Worm (Caenorhabditis elegans) whole organism, young adult: ENCODE data around the gene tag-280.
A peak's percentile ranks its signal among the peaks of the same experiment; 100 is the strongest.

Source experiments
- B0019.2 ChIP-seq: fragments of 200-800 bp; sonication (Bioruptor generic); conservative IDR thresholded peaks from 2 replicates; pipeline ENCODE4 v1.3.6; 2022; ENCODE audit warnings: missing genetic modification reagents, missing genetic modification characterization, missing compliant biosample characterization
- B0261.1 ChIP-seq: sonication (generic microtip); optimal IDR thresholded peaks from 2 replicates; lab custom pipeline; 2016; ENCODE audit warnings: mild to moderate bottlenecking, missing genetic modification characterization, moderate library complexity, missing compliant biosample characterization
- F22D6.2 ChIP-seq: sonication (generic microtip); optimal IDR thresholded peaks from 2 replicates; lab custom pipeline; 2016; ENCODE audit warnings: mild to moderate bottlenecking, missing genetic modification characterization, missing compliant biosample characterization
- F23B12.7 ChIP-seq: sonication (generic microtip); optimal IDR thresholded peaks from 2 replicates; lab custom pipeline; 2017; ENCODE audit warnings: missing genetic modification characterization, mild to moderate bottlenecking, missing compliant biosample characterization, antibody characterized with exemption, moderate library complexity; ENCODE audit not compliant: insufficient read depth
- F33H1.4 ChIP-seq: fragments of 200-800 bp; sonication (Bioruptor generic); IDR thresholded peaks from 2 replicates; pipeline ENCODE4 v1.3.6; 2022; ENCODE audit warnings: missing genetic modification reagents, missing genetic modification characterization, missing compliant biosample characterization
- F57A8.1 ChIP-seq: fragments of 200-800 bp; sonication (Bioruptor generic); optimal IDR thresholded peaks from 2 replicates; lab custom pipeline; 2018; ENCODE audit warnings: mild to moderate bottlenecking, missing genetic modification characterization, moderate library complexity, missing compliant biosample characterization
- Y67H2A.10 ChIP-seq: fragments of 200-800 bp; sonication (Bioruptor generic); conservative IDR thresholded peaks from 2 replicates; pipeline ENCODE4 v1.3.6; 2022; ENCODE audit warnings: missing genetic modification reagents, missing genetic modification characterization, missing compliant biosample characterization
- ama-1 ChIP-seq, 3 experiments: fragments of 150-350 bp in 1 of 3; sonication (generic microtip) in 2 of 3; optimal IDR thresholded peaks; 2 replicates each; lab custom pipeline; 2014 to 2018; ENCODE audit warnings: missing biosample characterization in 2 of 3, missing genetic modification characterization in 2 of 3, missing genetic modification reagents in 2 of 3
- aptf-2 ChIP-seq: fragments of 200-800 bp; sonication (Bioruptor generic); conservative IDR thresholded peaks from 2 replicates; pipeline ENCODE4 v1.3.6; 2022; ENCODE audit warnings: missing genetic modification reagents, missing genetic modification characterization, missing compliant biosample characterization
- atf-7 ChIP-seq: sonication (generic microtip); optimal IDR thresholded peaks from 2 replicates; lab custom pipeline; 2017; ENCODE audit warnings: mild to moderate bottlenecking, missing genetic modification characterization, missing compliant biosample characterization
- attf-3 ChIP-seq: fragments of 200-800 bp; sonication (Bioruptor generic); conservative IDR thresholded peaks from 2 replicates; pipeline ENCODE4 v1.3.6; 2022; ENCODE audit warnings: missing genetic modification reagents, missing genetic modification characterization, missing compliant biosample characterization
- attf-6 ChIP-seq: fragments of 200-800 bp; sonication (Bioruptor generic); IDR thresholded peaks from 2 replicates; pipeline ENCODE4 v1.3.6; 2022; ENCODE audit warnings: missing genetic modification reagents, missing genetic modification characterization, missing compliant biosample characterization
- bed-2 ChIP-seq: fragments of 200-800 bp; sonication (Bioruptor generic); IDR thresholded peaks from 2 replicates; pipeline ENCODE4 v1.3.6; 2022; ENCODE audit warnings: missing genetic modification reagents, missing genetic modification characterization, missing compliant biosample characterization
- cebp-1 ChIP-seq, 2 experiments: fragments of 200-800 bp in 1 of 2; sonication (Bioruptor generic) in 1 of 2; sonication (generic microtip) in 1 of 2; IDR thresholded peaks in 1 of 2; optimal IDR thresholded peaks in 1 of 2; 2 replicates each; pipeline versions ENCODE4 v1.3.6 to Lab custom; 2017 to 2022; ENCODE audit warnings: missing compliant biosample characterization in 2 of 2, missing genetic modification characterization in 2 of 2, mild to moderate bottlenecking in 1 of 2, missing genetic modification reagents in 1 of 2, moderate library complexity in 1 of 2
- ceh-79 ChIP-seq: sonication (generic microtip); optimal IDR thresholded peaks from 2 replicates; lab custom pipeline; 2017; ENCODE audit warnings: mild to moderate bottlenecking, missing genetic modification characterization, missing compliant biosample characterization
- chd-7 ChIP-seq: sonication (generic microtip); optimal IDR thresholded peaks from 2 replicates; lab custom pipeline; 2016; ENCODE audit warnings: mild to moderate bottlenecking, missing genetic modification characterization, moderate library complexity, missing compliant biosample characterization
- die-1 ChIP-seq: sonication (generic microtip); optimal IDR thresholded peaks from 2 replicates; lab custom pipeline; 2016; ENCODE audit warnings: missing genotype, mild to moderate bottlenecking, missing genetic modification characterization, missing compliant biosample characterization
- dox-1 ChIP-seq: fragments of 200-800 bp; sonication (Bioruptor generic); IDR thresholded peaks from 2 replicates; pipeline ENCODE4 v1.3.6; 2022; ENCODE audit warnings: missing genetic modification reagents, missing genetic modification characterization, missing compliant biosample characterization
- egl-44 ChIP-seq: fragments of 200-800 bp; sonication (Bioruptor generic); IDR thresholded peaks from 2 replicates; pipeline ENCODE4 v1.3.6; 2022; ENCODE audit warnings: missing genetic modification reagents, missing genetic modification characterization, missing compliant biosample characterization
- egrh-3 ChIP-seq: fragments of 200-800 bp; sonication (Bioruptor generic); IDR thresholded peaks from 2 replicates; pipeline ENCODE4 v1.3.6; 2022; ENCODE audit warnings: missing genetic modification reagents, missing genetic modification characterization, missing compliant biosample characterization
- ekl-4 ChIP-seq: fragments of 200-800 bp; sonication (Bioruptor generic); IDR thresholded peaks from 2 replicates; pipeline ENCODE4 v1.3.6; 2022; ENCODE audit warnings: missing genetic modification reagents, missing genetic modification characterization, missing compliant biosample characterization
- fkh-3 ChIP-seq: sonication (generic microtip); optimal IDR thresholded peaks from 2 replicates; lab custom pipeline; 2016; ENCODE audit warnings: mild to moderate bottlenecking, missing genetic modification characterization, missing compliant biosample characterization
- hmg-1.2 ChIP-seq: fragments of 200-800 bp; sonication (Bioruptor generic); IDR thresholded peaks from 2 replicates; pipeline ENCODE4 v1.3.6; 2022; ENCODE audit warnings: missing genetic modification reagents, missing genetic modification characterization, missing compliant biosample characterization
- lin-26 ChIP-seq: fragments of 200-800 bp; sonication (Bioruptor generic); IDR thresholded peaks from 2 replicates; pipeline ENCODE4 v1.3.6; 2022; ENCODE audit warnings: missing genetic modification reagents, missing genetic modification characterization, missing compliant biosample characterization
- madf-6 ChIP-seq: fragments of 200-800 bp; sonication (Bioruptor generic); IDR thresholded peaks from 2 replicates; pipeline ENCODE4 v1.3.6; 2022; ENCODE audit warnings: missing genetic modification reagents, missing genetic modification characterization, missing compliant biosample characterization
- nfyb-1 ChIP-seq: fragments of 200-800 bp; sonication (Bioruptor generic); IDR thresholded peaks from 2 replicates; pipeline ENCODE4 v1.3.6; 2022; ENCODE audit warnings: missing genetic modification reagents, missing genetic modification characterization, missing compliant biosample characterization
- nhr-120 ChIP-seq: fragments of 200-800 bp; sonication (Bioruptor generic); IDR thresholded peaks from 2 replicates; pipeline ENCODE4 v1.3.6; 2022; ENCODE audit warnings: missing genetic modification characterization, missing compliant biosample characterization
- nhr-80 ChIP-seq: sonication (generic microtip); optimal IDR thresholded peaks from 2 replicates; lab custom pipeline; 2016; ENCODE audit warnings: missing genetic modification characterization, missing compliant biosample characterization
- repo-1 ChIP-seq: sonication (generic microtip); optimal IDR thresholded peaks from 2 replicates; lab custom pipeline; 2017; ENCODE audit warnings: mild to moderate bottlenecking, missing genetic modification characterization, missing compliant biosample characterization
- rpc-1 ChIP-seq, 2 experiments: fragments of 150-350 bp in 1 of 2; sonication (generic microtip) in 1 of 2; optimal IDR thresholded peaks; 2 replicates each; lab custom pipeline; 2014 to 2018; ENCODE audit warnings: missing biosample characterization in 1 of 2, missing genetic modification characterization in 1 of 2, missing genetic modification reagents in 1 of 2, missing genotype in 1 of 2
- sdz-38 ChIP-seq: sonication (generic microtip); optimal IDR thresholded peaks from 2 replicates; lab custom pipeline; 2016; ENCODE audit warnings: missing genotype, missing genetic modification characterization, missing compliant biosample characterization
- snpc-1.1 ChIP-seq: sonication (generic microtip); optimal IDR thresholded peaks from 2 replicates; lab custom pipeline; 2017; ENCODE audit warnings: missing genetic modification characterization, mild to moderate bottlenecking, missing compliant biosample characterization, antibody characterized with exemption, moderate library complexity, missing genotype, missing genetic modification reagents; ENCODE audit not compliant: insufficient read depth
- snpc-1.3 ChIP-seq: sonication (generic microtip); optimal IDR thresholded peaks from 2 replicates; lab custom pipeline; 2017; ENCODE audit warnings: missing genetic modification characterization, mild to moderate bottlenecking, missing compliant biosample characterization, antibody characterized with exemption, moderate library complexity, missing genotype, missing genetic modification reagents; ENCODE audit not compliant: insufficient read depth
- snpc-4 ChIP-seq, 5 experiments: fragments of 150-350 bp in 1 of 5; sonication (generic microtip) in 4 of 5; optimal IDR thresholded peaks; 2 replicates each; lab custom pipeline; 2014 to 2018; ENCODE audit warnings: missing genetic modification characterization in 5 of 5, missing biosample characterization in 3 of 5, antibody characterized with exemption in 2 of 5, mild to moderate bottlenecking in 2 of 5, missing compliant biosample characterization in 2 of 5, missing genotype in 2 of 5, moderate library complexity in 2 of 5, missing genetic modification reagents in 1 of 5
- tbp1 ChIP-seq: fragments of 200-800 bp; sonication (Bioruptor generic); optimal IDR thresholded peaks from 2 replicates; lab custom pipeline; 2018; ENCODE audit warnings: mild to moderate bottlenecking, missing genetic modification characterization, missing compliant biosample characterization
- unc-62 ChIP-seq: fragments of 150-350 bp; optimal IDR thresholded peaks from 2 replicates; lab custom pipeline; 2014; ENCODE audit warnings: missing biosample characterization, missing genetic modification reagents, missing genetic modification characterization
- zfh-2 ChIP-seq: fragments of 200-800 bp; sonication (Bioruptor generic); conservative IDR thresholded peaks from 2 replicates; pipeline ENCODE4 v1.3.6; 2022; ENCODE audit warnings: missing genetic modification reagents, missing genetic modification characterization, missing compliant biosample characterization
- zim-3 ChIP-seq: sonication (generic microtip); optimal IDR thresholded peaks from 2 replicates; lab custom pipeline; 2017; ENCODE audit warnings: mild to moderate bottlenecking, missing genetic modification characterization, moderate library complexity, missing compliant biosample characterization
- ztf-25 ChIP-seq: fragments of 200-800 bp; sonication (Bioruptor generic); IDR thresholded peaks from 2 replicates; pipeline ENCODE4 v1.3.6; 2022; ENCODE audit warnings: missing genetic modification reagents, missing genetic modification characterization, missing compliant biosample characterization
- ztf-26 ChIP-seq: sonication (generic microtip); optimal IDR thresholded peaks from 2 replicates; lab custom pipeline; 2017; ENCODE audit warnings: missing genetic modification characterization, missing compliant biosample characterization
- ztf-28 ChIP-seq: fragments of 200-800 bp; sonication (Bioruptor generic); IDR thresholded peaks from 2 replicates; pipeline ENCODE4 v1.3.6; 2022; ENCODE audit warnings: missing genetic modification reagents, missing genetic modification characterization, missing compliant biosample characterization

tag-280 gene

DNA sequence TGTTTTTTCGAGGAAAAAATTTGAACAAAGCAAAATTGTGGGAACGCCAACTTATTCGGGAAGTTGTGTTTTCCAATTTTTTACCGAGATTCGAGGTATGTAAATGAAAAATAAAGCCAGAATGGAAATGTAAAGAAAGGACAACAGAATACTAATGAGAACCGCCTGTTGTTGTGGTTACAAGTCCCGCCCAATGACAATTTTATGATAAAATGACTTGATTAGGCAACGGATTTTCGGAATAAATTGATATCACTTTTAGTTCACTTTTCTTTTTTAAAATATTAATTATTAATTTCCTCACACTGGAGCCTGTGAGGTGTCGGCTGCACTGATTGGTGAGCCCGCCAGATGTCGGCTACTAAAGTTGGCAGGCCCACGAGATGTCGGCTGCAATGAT is 28.1 kb upstream of the tag-280 start, which contains the start of gene dct-12:
Gene dct-12, minus strand, starts transcription at position 101 of the 400 bp plus-strand sequence.
- TF ChIP-seq fkh-3 (tag; lab: Kevin White, UChicago), result no peak
- no peak for TF ChIP-seq rpc-1 (optimal IDR thresholded peaks at IDR 0.05; lab: Kevin White, UChicago)
- TF ChIP-seq rpc-1 (tag; optimal IDR thresholded peaks at IDR 0.05; lab: Kevin White, UChicago), result no peak
- TF ChIP-seq unc-62, result no peak
- no peak for TF ChIP-seq Y67H2A.10 (GFP tag; lab: Robert Waterston, UW)
- no peak for TF ChIP-seq snpc-4 (GFP tag; optimal IDR thresholded peaks at IDR 0.05; lab: Kevin White, UChicago)
- peak in 1 of 4 experiments; percentile 35 for TF ChIP-seq snpc-4 (tag; optimal IDR thresholded peaks at IDR 0.05; lab: Kevin White, UChicago)
- no peak for TF ChIP-seq ceh-79 (tag; lab: Kevin White, UChicago)
- TF ChIP-seq, all 124 proteins: peak for 1

DNA sequence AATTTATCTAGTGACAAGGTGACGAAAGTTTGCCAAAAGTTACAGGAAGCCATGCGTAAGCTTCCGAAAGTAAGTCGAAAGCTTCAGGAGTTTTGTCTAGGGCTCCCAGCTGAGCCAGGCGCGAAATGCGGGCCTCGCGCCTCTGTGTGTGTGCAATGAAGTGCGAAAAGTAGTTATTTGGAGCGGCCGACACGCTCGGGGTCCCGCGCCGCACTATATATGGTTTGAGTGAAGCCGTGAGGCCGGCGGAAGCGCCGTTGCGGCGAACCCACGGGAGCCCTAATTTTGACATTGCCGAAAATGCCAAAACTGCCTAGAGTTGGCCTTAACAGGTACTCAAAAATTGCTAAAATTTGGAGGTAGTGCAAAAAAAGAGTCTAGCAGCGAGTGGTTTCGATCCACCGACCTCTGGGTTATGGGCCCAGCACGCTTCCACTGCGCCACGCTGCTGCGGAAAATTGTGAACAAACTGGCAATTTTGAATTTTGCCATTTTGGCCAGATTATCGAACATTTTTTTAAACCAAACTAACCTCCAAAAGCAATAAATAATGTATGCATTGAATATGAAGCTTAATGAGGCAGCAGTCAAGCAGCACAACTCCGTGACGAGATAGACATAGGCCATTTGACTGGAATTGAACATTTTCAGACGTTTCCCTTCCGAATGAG is 25.1 kb upstream of the tag-280 start:
- TF ChIP-seq ztf-25 (GFP tag; lab: Robert Waterston, UW), result 0 out of 2 replicates have a peak, but pooled peaks have one; percentile 32
- no peak for TF ChIP-seq attf-3
- TF ChIP-seq F57A8.1 (GFP tag; lab: Kevin White, UChicago), result no peak
- no peak for TF ChIP-seq bed-2 (GFP tag; lab: Robert Waterston, UW)
- peak; percentile 22; the same call in 1 of the 2 replicates for TF ChIP-seq F33H1.4 (GFP tag; lab: Robert Waterston, UW)
- peak; percentile 65; the same call in 1 of the 2 replicates for TF ChIP-seq lin-26 (GFP tag; lab: Robert Waterston, UW)
- TF ChIP-seq atf-7, result no peak
- no peak for TF ChIP-seq nhr-80 (tag; lab: Kevin White, UChicago)
- TF ChIP-seq egl-44 (GFP tag; lab: Robert Waterston, UW), result no peak
- no peak for TF ChIP-seq cebp-1 (GFP tag; IDR thresholded peaks at IDR 0.05; lab: Robert Waterston, UW)
- no peak for TF ChIP-seq cebp-1 (tag; optimal IDR thresholded peaks at IDR 0.05; lab: Kevin White, UChicago)
- TF ChIP-seq rpc-1 (optimal IDR thresholded peaks at IDR 0.05; lab: Kevin White, UChicago), result peak; percentile 62
- TF ChIP-seq rpc-1 (tag; optimal IDR thresholded peaks at IDR 0.05; lab: Kevin White, UChicago), result peak; percentile 75
- no peak for TF ChIP-seq madf-6 (GFP tag; lab: Robert Waterston, UW)
- peak; percentile 45 for TF ChIP-seq die-1
- TF ChIP-seq F23B12.7, result peak; percentile 22
- no peak for TF ChIP-seq B0019.2
- TF ChIP-seq chd-7 (tag; lab: Kevin White, UChicago), result no peak
- TF ChIP-seq Y67H2A.10 (GFP tag; lab: Robert Waterston, UW), result no peak
- TF ChIP-seq snpc-1.1 (tag; lab: Kevin White, UChicago), result no peak
- no peak for TF ChIP-seq ekl-4 (GFP tag; lab: Robert Waterston, UW)
- TF ChIP-seq repo-1 (tag; lab: Kevin White, UChicago), result no peak
- TF ChIP-seq zfh-2 (GFP tag; lab: Robert Waterston, UW), result peak; percentile 81
- TF ChIP-seq nhr-120, result 0 out of 2 replicates have a peak, but pooled peaks have one; percentile 11
- TF ChIP-seq snpc-1.3 (tag; lab: Kevin White, UChicago), result no peak
- TF ChIP-seq ztf-26 (tag; lab: Kevin White, UChicago), result no peak
- no peak for TF ChIP-seq nfyb-1 (GFP tag; lab: Robert Waterston, UW)
- no peak for TF ChIP-seq sdz-38 (tag; lab: Kevin White, UChicago)
- TF ChIP-seq dox-1, result peak; percentile 26; the same call in 1 of the 2 replicates
- TF ChIP-seq ama-1 (optimal IDR thresholded peaks at IDR 0.05; lab: Kevin White, UChicago), result no peak
- no peak for TF ChIP-seq ama-1 (GFP tag; optimal IDR thresholded peaks at IDR 0.05; lab: Kevin White, UChicago)
- no peak for TF ChIP-seq attf-6
- peak; percentile 1 for TF ChIP-seq zim-3 (tag; lab: Kevin White, UChicago)
- peak; percentile 87 for TF ChIP-seq tbp1 (GFP tag; lab: Kevin White, UChicago)
- TF ChIP-seq aptf-2 (GFP tag; lab: Robert Waterston, UW), result no peak
- no peak for TF ChIP-seq F22D6.2
- 0 out of 2 replicates have a peak, but pooled peaks have one; percentile 13 for TF ChIP-seq ztf-28 (GFP tag; lab: Robert Waterston, UW)
- TF ChIP-seq B0261.1 (tag; lab: Kevin White, UChicago), result peak; percentile 61
- TF ChIP-seq egrh-3 (GFP tag; lab: Robert Waterston, UW), result no peak
- TF ChIP-seq snpc-4 (GFP tag; optimal IDR thresholded peaks at IDR 0.05; lab: Kevin White, UChicago), result no peak
- peak in 2 of 4 experiments; percentile 36 to 75 for TF ChIP-seq snpc-4 (tag; optimal IDR thresholded peaks at IDR 0.05; lab: Kevin White, UChicago)
- TF ChIP-seq hmg-1.2, result peak; percentile 23; the same call in 1 of the 2 replicates
